Fruit fly (Drosophila melanogaster): ENCODE results near the gene dlg1.

dlg1 gene

dm6 chrX:11423277-11423717, 53.8 kb downstream of the dlg1 start (continued):
- TF ChIP-seq dsx (GFP tag; optimal IDR thresholded peaks at IDR 0.05; ENCODE audit: poor library complexity, severe bottlenecking) (no peak), CG6276 (GFP tag; optimal IDR thresholded peaks at IDR 0.05) (peak; percentile 70), CG15336 (GFP tag; IDR thresholded peaks at IDR 0.05) (peak; percentile 80), Eip78C (GFP tag) (peak; percentile 78), CG6808 (GFP tag; optimal IDR thresholded peaks at IDR 0.05) (no peak), esn (GFP tag; optimal IDR thresholded peaks at IDR 0.05) (peak; percentile 90), CG1621 (tag; optimal IDR thresholded peaks at IDR 0.05) (no peak), fd59A (GFP tag; optimal IDR thresholded peaks at IDR 0.05) (no peak), pdm3 (GFP tag; optimal IDR thresholded peaks at IDR 0.05) (peak; percentile 76), cyc (GFP tag; optimal IDR thresholded peaks at IDR 0.05) (peak; percentile 91)

DNA sequence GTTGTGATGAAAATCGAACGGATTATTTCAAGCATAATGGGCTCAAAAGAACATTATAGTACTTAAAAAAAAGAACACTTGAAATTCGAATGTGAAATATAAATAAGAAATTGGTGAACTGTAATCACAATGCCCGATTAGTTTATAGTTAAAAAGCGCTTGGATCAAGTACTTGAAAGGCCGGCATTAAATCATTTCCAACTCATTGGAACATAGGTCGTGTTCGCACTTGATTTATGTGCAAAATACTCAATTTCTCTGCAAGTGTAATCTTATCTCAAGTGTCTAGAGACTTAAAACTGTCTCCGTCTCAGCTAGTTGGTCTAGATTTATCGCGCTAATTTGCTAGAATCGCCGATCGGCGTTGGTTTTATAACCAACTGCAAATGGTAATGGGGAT, 55.0 kb downstream of the dlg1 start:
- TF ChIP-seq Eip78C (GFP tag), result no peak
- TF ChIP-seq Hr39 (GFP tag; optimal IDR thresholded peaks at IDR 0.05), result no peak
- no peak for TF ChIP-seq CG3032 (tag; optimal IDR thresholded peaks at IDR 0.05)
- TF ChIP-seq svp (GFP tag), result no peak
- TF ChIP-seq CG6163 (GFP tag; IDR thresholded peaks at IDR 0.05), result no peak

dm6 chrX:11425401-11425800, 55.9 kb downstream of the dlg1 start:
- TF ChIP-seq Ets21C (GFP tag; optimal IDR thresholded peaks at IDR 0.05), result no peak
- TF ChIP-seq svp (GFP tag), result peak; percentile 68
- peak; percentile 42 for TF ChIP-seq vri (GFP tag; optimal IDR thresholded peaks at IDR 0.05)
- TF ChIP-seq CG10669 (GFP tag; optimal IDR thresholded peaks at IDR 0.05), result no peak

- peak; percentile 8 for TF ChIP-seq Eip78C (GFP tag)
- TF ChIP-seq Hr39 (GFP tag; optimal IDR thresholded peaks at IDR 0.05), result no peak
Measured at dm6 chrX:11425956-11426598, 56.6 kb downstream of the dlg1 start.

DNA sequence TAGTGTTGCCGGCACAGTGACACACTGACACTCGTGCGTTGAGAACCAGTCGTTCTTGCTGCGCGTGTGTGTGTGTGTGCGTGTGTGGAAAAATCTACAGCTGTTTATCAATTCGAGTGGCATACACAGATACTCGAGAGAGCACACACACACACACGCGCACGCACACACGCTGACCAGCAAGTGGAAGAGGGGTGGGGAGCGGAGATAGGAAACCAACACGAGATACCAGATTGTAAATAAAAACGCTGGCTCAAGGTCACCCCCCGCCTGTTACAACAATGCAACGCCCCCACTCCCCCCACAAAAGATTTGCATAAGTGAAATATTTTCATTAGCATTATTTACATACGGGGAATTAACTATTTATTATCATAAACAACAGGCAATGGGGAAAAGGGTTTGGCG, 57.8 kb downstream of the dlg1 start:
- TF ChIP-seq fd59A (GFP tag; optimal IDR thresholded peaks at IDR 0.05) (peak; percentile 10), fkh (GFP tag; optimal IDR thresholded peaks at IDR 0.05) (peak; percentile 97), CG4318 (GFP tag; optimal IDR thresholded peaks at IDR 0.05) (no peak), Sox102F (GFP tag; optimal IDR thresholded peaks at IDR 0.05) (no peak), Gug (GFP tag; IDR thresholded peaks at IDR 0.05) (no peak), net (GFP tag; optimal IDR thresholded peaks at IDR 0.05) (no peak), Met (GFP tag; optimal IDR thresholded peaks at IDR 0.05) (peak; percentile 9), Blimp-1 (GFP tag; optimal IDR thresholded peaks at IDR 0.05) (no peak), eg (GFP tag; IDR thresholded peaks at IDR 0.05) (no peak), lz (GFP tag; optimal IDR thresholded peaks at IDR 0.05) (no peak), CG11294 (GFP tag; IDR thresholded peaks at IDR 0.05) (no peak), CG34406 (GFP tag; optimal IDR thresholded peaks at IDR 0.05) (no peak), CG6808 (GFP tag; optimal IDR thresholded peaks at IDR 0.05) (no peak), CG32006 (GFP tag; optimal IDR thresholded peaks at IDR 0.05) (no peak), Ets21C (GFP tag; optimal IDR thresholded peaks at IDR 0.05) (no peak), CG6792 (GFP tag; optimal IDR thresholded peaks at IDR 0.05) (peak; percentile 12), spab (GFP tag; optimal IDR thresholded peaks at IDR 0.05) (no peak), CG11762 (GFP tag; optimal IDR thresholded peaks at IDR 0.05; ENCODE audit: insufficient read depth) (no peak), CG1621 (tag; optimal IDR thresholded peaks at IDR 0.05) (no peak), CG6276 (GFP tag; optimal IDR thresholded peaks at IDR 0.05) (no peak), achi (GFP tag; optimal IDR thresholded peaks at IDR 0.05) (no peak), CG6854 (GFP tag; optimal IDR thresholded peaks at IDR 0.05) (no peak), Hr39 (GFP tag; optimal IDR thresholded peaks at IDR 0.05) (peak; percentile 23), vri (GFP tag; optimal IDR thresholded peaks at IDR 0.05) (peak; percentile 30), acj6 (GFP tag; optimal IDR thresholded peaks at IDR 0.05) (no peak), Lpt (GFP tag; optimal IDR thresholded peaks at IDR 0.05) (no peak), CG8319 (GFP tag; optimal IDR thresholded peaks at IDR 0.05) (no peak), CG10631 (GFP tag; optimal IDR thresholded peaks at IDR 0.05) (no peak), CG8119 (GFP tag; IDR thresholded peaks at IDR 0.05) (no peak), salr (GFP tag; optimal IDR thresholded peaks at IDR 0.05) (no peak), Ets96B (tag; optimal IDR thresholded peaks at IDR 0.05) (no peak), Sox15 (GFP tag; optimal IDR thresholded peaks at IDR 0.05) (no peak), Sox14 (GFP tag; optimal IDR thresholded peaks at IDR 0.05) (peak; percentile 2)

All from whole organism, prepupa.